Worm (Caenorhabditis elegans) whole organism, L1 larva: ENCODE results near the gene K09G1.1.

Experiments used
- aha-1 ChIP-seq: fragments of 150-350 bp; optimal IDR thresholded peaks from 2 replicates; lab custom pipeline; 2014; ENCODE audit warnings: missing biosample characterization, missing genetic modification characterization
- dsc-1 ChIP-seq: sonication (generic microtip); optimal IDR thresholded peaks from 2 replicates; lab custom pipeline; 2016; ENCODE audit warnings: mild to moderate bottlenecking, missing genetic modification characterization, missing compliant biosample characterization
- grh-1 ChIP-seq: fragments of 200-800 bp; sonication (Bioruptor generic); IDR thresholded peaks from 2 replicates; pipeline ENCODE4 v1.3.6; 2022; ENCODE audit warnings: missing genetic modification reagents, missing genetic modification characterization, missing compliant biosample characterization
- jun-1 ChIP-seq: fragments of 150-350 bp; optimal IDR thresholded peaks from 2 replicates; lab custom pipeline; 2014; ENCODE audit warnings: missing biosample characterization, missing genetic modification reagents, missing genetic modification characterization
- lsy-2 ChIP-seq, 2 experiments: fragments of 150-350 bp; optimal IDR thresholded peaks; 2 replicates each; lab custom pipeline; 2014; ENCODE audit warnings: missing biosample characterization in 2 of 2, missing genetic modification characterization in 2 of 2
- nhr-237 ChIP-seq: fragments of 150-350 bp; optimal IDR thresholded peaks from 2 replicates; lab custom pipeline; 2014; ENCODE audit warnings: missing biosample characterization, missing genetic modification characterization
- nhr-76 ChIP-seq: sonication (generic microtip); optimal IDR thresholded peaks from 2 replicates; lab custom pipeline; 2017; ENCODE audit warnings: missing biosample characterization, missing genetic modification characterization
- rnt-1 ChIP-seq: sonication (generic microtip); optimal IDR thresholded peaks from 2 replicates; lab custom pipeline; 2016; ENCODE audit warnings: mild to moderate bottlenecking, missing genetic modification characterization, moderate library complexity, missing compliant biosample characterization
- snpc-4 ChIP-seq: fragments of 150-350 bp; optimal IDR thresholded peaks from 2 replicates; lab custom pipeline; 2014; ENCODE audit warnings: missing biosample characterization, missing genetic modification characterization
- unc-62 ChIP-seq: fragments of 150-350 bp; optimal IDR thresholded peaks from 2 replicates; lab custom pipeline; 2014; ENCODE audit warnings: missing biosample characterization, missing genetic modification reagents, missing genetic modification characterization
- unc-86 ChIP-seq: sonication (generic microtip); optimal IDR thresholded peaks from 2 replicates; lab custom pipeline; 2016; ENCODE audit warnings: missing genetic modification characterization, missing compliant biosample characterization
- zag-1 ChIP-seq: fragments of 150-350 bp; optimal IDR thresholded peaks from 2 replicates; lab custom pipeline; 2014; ENCODE audit warnings: missing biosample characterization, missing genetic modification characterization

DNA sequence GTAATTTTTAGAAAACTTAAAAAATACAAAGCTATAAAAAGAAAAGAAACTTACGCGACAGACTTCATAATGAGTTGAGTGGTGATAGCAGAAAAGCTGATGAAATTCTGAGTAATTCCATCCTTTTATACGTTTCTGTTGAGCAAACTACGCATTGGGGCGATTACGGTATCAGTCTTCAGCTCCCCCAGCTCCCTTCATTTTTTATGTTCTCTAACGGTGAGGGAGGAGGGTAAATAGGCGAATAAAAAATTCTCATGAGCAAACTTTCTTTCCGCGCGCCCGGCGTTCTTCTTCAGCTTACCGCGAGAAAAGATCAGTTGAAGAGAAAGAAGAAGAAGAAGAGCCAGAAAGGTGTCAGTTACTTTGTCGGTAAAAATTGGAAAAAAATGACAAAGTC lies 35.6 kb downstream of the K09G1.1 start, which contains the start of gene idpc-7:
- TF ChIP-seq zag-1 (tag; lab: Kevin White, UChicago) (no peak), unc-62 (no peak), jun-1 (tag; lab: Kevin White, UChicago) (no peak), rnt-1 (tag; lab: Kevin White, UChicago) (no peak), grh-1 (GFP tag; lab: Robert Waterston, UW) (no peak), dsc-1 (tag; lab: Kevin White, UChicago) (no peak), lsy-2 (tag; optimal IDR thresholded peaks at IDR 0.05; lab: Kevin White, UChicago) (no peak), aha-1 (tag; lab: Kevin White, UChicago) (no peak), nhr-76 (tag; lab: Kevin White, UChicago) (no peak), snpc-4 (no peak), unc-86 (tag; lab: Kevin White, UChicago) (no peak), nhr-237 (tag; lab: Kevin White, UChicago) (no peak)
